Worm (Caenorhabditis elegans): Measurements from ENCODE around the gene F10C2.5.

F10C2.5 gene

DNA sequence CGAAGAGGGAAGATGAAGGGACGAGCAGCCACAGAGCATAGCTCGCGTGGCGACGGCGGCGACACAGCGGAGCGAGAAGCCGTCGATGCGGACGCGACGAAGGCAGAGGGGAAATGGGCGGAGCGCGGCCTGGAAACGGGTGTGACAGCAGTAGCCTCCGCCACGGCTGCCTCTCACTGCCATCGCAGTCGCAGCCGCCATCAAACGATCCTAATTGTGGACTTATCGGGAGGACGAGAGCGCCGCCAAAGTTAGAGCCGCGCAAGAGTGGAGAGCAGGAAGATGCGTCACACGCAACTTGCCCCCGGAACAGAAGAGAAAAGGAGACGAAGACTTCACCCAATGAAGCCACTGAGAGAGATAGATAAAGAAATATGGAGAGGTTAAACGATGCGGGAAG lies 21.0 kb upstream of the F10C2.5 start (continued):
- TF ChIP-seq mxl-2 (GFP tag; conservative IDR thresholded peaks at IDR 0.05) = no peak
- TF ChIP-seq mdl-1 (tag; optimal IDR thresholded peaks at IDR 0.05) = no peak
- 0 out of 2 replicates have a peak, but pooled peaks have one; percentile 51 for TF ChIP-seq dmd-9 (GFP tag; IDR thresholded peaks at IDR 0.05)
- no peak; the same call in 1 of the 2 replicates for TF ChIP-seq snpc-1.2 (GFP tag; IDR thresholded peaks at IDR 0.05)
- 0 out of 2 replicates have a peak, but pooled peaks have one; percentile 36 for TF ChIP-seq F26F4.8 (GFP tag; conservative IDR thresholded peaks at IDR 0.05)
- no peak for TF ChIP-seq dmd-6 (GFP tag; IDR thresholded peaks at IDR 0.05)
- TF ChIP-seq daf-19 (GFP tag; conservative IDR thresholded peaks at IDR 0.05) = no peak
- TF ChIP-seq vab-7 (GFP tag; IDR thresholded peaks at IDR 0.05) = no peak
- no peak for TF ChIP-seq jun-1 (tag; optimal IDR thresholded peaks at IDR 0.05)
- TF ChIP-seq lir-3 (tag; optimal IDR thresholded peaks at IDR 0.05) = peak; percentile 18
- TF ChIP-seq ceh-20 (GFP tag; IDR thresholded peaks at IDR 0.05) = peak; percentile 28; the same call in 1 of the 2 replicates
- no peak for TF ChIP-seq daf-16 (GFP tag; optimal IDR thresholded peaks at IDR 0.05)
- no peak for TF ChIP-seq daf-16 (tag; optimal IDR thresholded peaks at IDR 0.05)

DNA sequence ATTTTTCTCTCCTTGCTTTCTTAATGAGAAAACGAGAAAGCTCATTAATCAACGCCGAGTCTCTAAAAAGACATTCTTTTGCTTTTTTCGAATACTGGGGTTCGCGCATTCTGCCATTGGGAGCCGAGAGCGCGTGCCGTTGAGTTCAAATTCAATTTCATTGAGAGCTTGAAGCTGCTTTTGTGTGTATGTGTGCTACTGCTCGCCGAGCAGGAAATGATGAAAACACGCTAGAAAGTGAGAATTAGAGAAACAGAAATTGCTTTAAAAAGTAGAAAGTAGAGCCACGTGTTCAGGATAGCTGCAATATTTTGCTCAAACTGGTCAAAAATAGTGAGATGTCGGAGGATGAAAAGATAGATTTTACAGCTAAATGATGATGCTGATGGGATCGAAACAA lies 19.5 kb upstream of the F10C2.5 start:
- peak; percentile 40 for TF ChIP-seq mxl-3 (GFP tag; optimal IDR thresholded peaks at IDR 0.05)
- peak; percentile 94 for TF ChIP-seq fkh-10 (GFP tag; optimal IDR thresholded peaks at IDR 0.05)
- peak; percentile 3 for TF ChIP-seq F37D6.2 (tag; optimal IDR thresholded peaks at IDR 0.05)
- no peak for TF ChIP-seq F10B5.3 (tag; optimal IDR thresholded peaks at IDR 0.05)
- TF ChIP-seq aha-1 (tag) = peak; percentile 82
- TF ChIP-seq lsy-2 (tag; optimal IDR thresholded peaks at IDR 0.05) = peak in 1 of 2 experiments; percentile 29
- TF ChIP-seq ceh-62 (tag; optimal IDR thresholded peaks at IDR 0.05) = no peak
- TF ChIP-seq hlh-30 (tag; optimal IDR thresholded peaks at IDR 0.05; ENCODE audit: insufficient read depth) = peak; percentile 64
- TF ChIP-seq daf-16 (GFP tag; optimal IDR thresholded peaks at IDR 0.05) = peak in 1 of 2 experiments; percentile 3
- no peak for TF ChIP-seq daf-16 (tag; optimal IDR thresholded peaks at IDR 0.05)
- no peak for TF ChIP-seq php-3 (GFP tag; IDR thresholded peaks at IDR 0.05)
- peak; percentile 88 for TF ChIP-seq ces-1 (GFP tag; optimal IDR thresholded peaks at IDR 0.05)
- TF ChIP-seq rbr-2 (tag; optimal IDR thresholded peaks at IDR 0.05) = no peak
- peak; percentile 66; the same call in 1 of the 2 replicates for TF ChIP-seq ctbp-1 (GFP tag; IDR thresholded peaks at IDR 0.05)
- TF ChIP-seq ceh-32 (tag; optimal IDR thresholded peaks at IDR 0.05; ENCODE audit: poor library complexity) = peak; percentile 28
- TF ChIP-seq mdl-1 (tag; optimal IDR thresholded peaks at IDR 0.05) = peak in 1 of 2 experiments; percentile 68
- TF ChIP-seq set-16 (GFP tag; IDR thresholded peaks at IDR 0.05) = no peak
- TF ChIP-seq mep-1 (tag; optimal IDR thresholded peaks at IDR 0.05) = peak; percentile 18
- peak; percentile 2 for TF ChIP-seq nhr-11 (tag; optimal IDR thresholded peaks at IDR 0.05)
- no peak for TF ChIP-seq ceh-44 (GFP tag; IDR thresholded peaks at IDR 0.05)
- TF ChIP-seq skn-1 (tag; optimal IDR thresholded peaks at IDR 0.05) = no peak
- TF ChIP-seq hif-1 (tag; optimal IDR thresholded peaks at IDR 0.05) = peak in 1 of 2 experiments; percentile 2
- no peak for TF ChIP-seq arid-1 (GFP tag; conservative IDR thresholded peaks at IDR 0.05)

DNA sequence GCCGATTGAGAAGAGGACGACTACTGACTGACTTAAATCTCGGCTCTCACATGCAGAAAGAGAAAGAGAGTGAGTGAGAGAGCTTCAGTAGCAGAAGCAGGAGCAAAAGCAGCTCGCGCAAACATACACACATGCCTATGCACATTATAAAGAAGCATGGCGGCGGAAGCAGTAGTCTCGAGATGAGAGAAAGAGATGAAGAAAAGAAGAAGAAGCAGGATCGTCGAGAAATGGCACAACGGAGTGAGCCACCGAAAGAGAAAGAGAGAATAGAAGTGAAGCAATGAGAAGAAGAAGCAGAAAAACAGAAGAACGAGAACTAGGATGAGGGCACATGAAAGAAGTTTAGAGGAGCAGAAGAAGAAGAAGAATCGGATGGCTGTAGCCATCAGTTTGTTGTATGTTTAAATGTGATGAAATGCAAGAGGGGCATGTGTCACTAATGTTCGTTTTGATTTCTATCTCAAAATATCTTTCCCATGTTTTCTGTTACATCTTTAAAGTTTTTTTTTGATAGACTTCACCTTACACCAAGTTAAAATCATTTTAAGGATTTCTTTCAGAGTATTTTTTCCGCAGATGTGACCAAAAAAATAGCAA lies 18.3 kb upstream of the F10C2.5 start:
- TF ChIP-seq pha-4 (GFP tag; IDR thresholded peaks at IDR 0.05) (no peak), pha-4 (tag; optimal IDR thresholded peaks at IDR 0.05) (no peak), F37D6.2 (tag; optimal IDR thresholded peaks at IDR 0.05) (peak; percentile 59), hmg-1.1 (GFP tag; IDR thresholded peaks at IDR 0.05) (peak; percentile 68), daf-12 (tag; optimal IDR thresholded peaks at IDR 0.05) (no peak), mdl-1 (tag; optimal IDR thresholded peaks at IDR 0.05) (peak in 1 of 2 experiments; percentile 90), ztf-7 (tag; optimal IDR thresholded peaks at IDR 0.05) (no peak), rbr-2 (tag; optimal IDR thresholded peaks at IDR 0.05) (peak; percentile 76), egl-43 (GFP tag; IDR thresholded peaks at IDR 0.05) (no peak; the same call in 1 of the 2 replicates), ceh-20 (GFP tag; IDR thresholded peaks at IDR 0.05) (no peak), fkh-10 (GFP tag; optimal IDR thresholded peaks at IDR 0.05) (peak; percentile 93), Y75B8A.6 (GFP tag; IDR thresholded peaks at IDR 0.05) (no peak), hif-1 (tag; optimal IDR thresholded peaks at IDR 0.05) (peak in 1 of 2 experiments; percentile 5), ctbp-1 (GFP tag; IDR thresholded peaks at IDR 0.05) (peak; percentile 81), F26F4.8 (GFP tag; conservative IDR thresholded peaks at IDR 0.05) (no peak), lin-1 (GFP tag; IDR thresholded peaks at IDR 0.05) (no peak), lin-29 (GFP tag; IDR thresholded peaks at IDR 0.05) (no peak), lsy-2 (tag; optimal IDR thresholded peaks at IDR 0.05) (peak; percentile 28 to 49), snpc-1.2 (GFP tag; IDR thresholded peaks at IDR 0.05) (no peak), daf-19 (GFP tag; conservative IDR thresholded peaks at IDR 0.05) (no peak), nhr-76 (tag; optimal IDR thresholded peaks at IDR 0.05) (no peak), nhr-11 (tag; optimal IDR thresholded peaks at IDR 0.05) (peak; percentile 83), F44E2.7 (GFP tag; IDR thresholded peaks at IDR 0.05) (no peak), attf-4 (tag; optimal IDR thresholded peaks at IDR 0.05) (no peak), nhr-77 (tag; optimal IDR thresholded peaks at IDR 0.05) (no peak)
